Worm (Caenorhabditis elegans) whole organism, L1 larva: ENCODE results near the gene pqn-53.

Source experiments
- alr-1 ChIP-seq: fragments of 200-800 bp; sonication (Bioruptor generic); optimal IDR thresholded peaks from 2 replicates; lab custom pipeline; 2018; ENCODE audit warnings: borderline replicate concordance, mild to moderate bottlenecking, missing genetic modification characterization, missing compliant biosample characterization
- ama-1 ChIP-seq: fragments of 150-350 bp; optimal IDR thresholded peaks from 2 replicates; lab custom pipeline; 2014
- efl-1 ChIP-seq, 4 experiments: fragments of 150-350 bp; optimal IDR thresholded peaks in 3 of 4; peaks in 1 of 4; 1 replicate in 1 of 4; 2 replicates in 3 of 4; lab custom pipeline; 2014; ENCODE audit warnings: missing biosample characterization in 2 of 4, missing genetic modification characterization in 2 of 4, missing genetic modification reagents in 2 of 4
- lin-13 ChIP-seq: fragments of 150-350 bp; optimal IDR thresholded peaks from 2 replicates; lab custom pipeline; 2014; ENCODE audit warnings: missing biosample characterization, missing genetic modification reagents, missing genetic modification characterization
- lsy-2 ChIP-seq, 2 experiments: fragments of 150-350 bp; optimal IDR thresholded peaks; 2 replicates each; lab custom pipeline; 2014; ENCODE audit warnings: missing biosample characterization in 2 of 2, missing genetic modification characterization in 2 of 2
- nhr-85 ChIP-seq: sonication (generic microtip); peaks from one replicate; lab custom pipeline; 2016; ENCODE audit warnings: missing genetic modification characterization, inconsistent platforms, missing compliant biosample characterization
- snpc-4 ChIP-seq: fragments of 150-350 bp; optimal IDR thresholded peaks from 2 replicates; lab custom pipeline; 2014; ENCODE audit warnings: missing biosample characterization, missing genetic modification characterization

ce11 chrV:12038783-12039182, 26.4 kb downstream of the pqn-53 start:
- TF ChIP-seq efl-1 (optimal IDR thresholded peaks at IDR 0.05; lab: Kevin White, UChicago), result no peak
- peak; percentile 18 to 58 for TF ChIP-seq efl-1 (GFP tag; optimal IDR thresholded peaks at IDR 0.05 in 1 of 2; lab: Kevin White, UChicago)
- no peak for TF ChIP-seq alr-1 (tag; lab: Kevin White, UChicago)
- no peak for TF ChIP-seq lsy-2 (tag; optimal IDR thresholded peaks at IDR 0.05; lab: Kevin White, UChicago)
- peak; percentile 5 for TF ChIP-seq ama-1 (lab: Kevin White, UChicago)
- TF ChIP-seq nhr-85 (tag; lab: Kevin White, UChicago), result no peak
- no peak for TF ChIP-seq lin-13 (GFP tag; lab: Kevin White, UChicago)
- TF ChIP-seq snpc-4, result no peak
